Fruit fly (Drosophila melanogaster): ENCODE data around the gene mtgo.

mtgo gene

DNA sequence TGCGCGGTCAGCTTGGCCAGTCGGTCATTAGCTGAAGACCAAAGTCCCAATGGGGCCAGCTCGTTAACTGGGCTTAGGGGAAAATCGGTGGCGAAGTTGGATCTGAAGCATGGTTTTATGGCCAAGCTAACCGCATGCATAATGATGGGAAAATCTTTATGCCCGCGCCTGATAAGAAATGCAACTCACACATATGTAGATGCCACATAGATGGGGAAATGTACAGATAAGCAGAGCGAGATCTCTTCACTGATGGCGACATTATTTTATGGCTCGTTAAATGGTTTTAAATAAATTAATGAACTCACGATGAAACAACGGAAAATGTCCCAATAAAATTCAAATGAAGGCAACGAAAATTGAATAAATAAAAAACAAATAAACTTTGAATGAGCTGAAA is 167.1 kb downstream of the mtgo start:
- no peak for TF ChIP-seq usp (GFP tag; optimal IDR thresholded peaks at IDR 0.05)
- no peak for TF ChIP-seq Dfd (GFP tag; optimal IDR thresholded peaks at IDR 0.05)
- no peak for TF ChIP-seq Abd-B (GFP tag; optimal IDR thresholded peaks at IDR 0.05)
- TF ChIP-seq brk (GFP tag; optimal IDR thresholded peaks at IDR 0.05), result no peak
- no peak for TF ChIP-seq fru (GFP tag; optimal IDR thresholded peaks at IDR 0.05)
- TF ChIP-seq Myc (optimal IDR thresholded peaks at IDR 0.05), result no peak
- TF ChIP-seq lola (GFP tag; optimal IDR thresholded peaks at IDR 0.05), result no peak
- TF ChIP-seq woc (GFP tag; optimal IDR thresholded peaks at IDR 0.05), result no peak
- TF ChIP-seq jim (GFP tag; optimal IDR thresholded peaks at IDR 0.05), result no peak
- no peak for TF ChIP-seq pan (optimal IDR thresholded peaks at IDR 0.05)
- TF ChIP-seq Hnf4 (GFP tag; optimal IDR thresholded peaks at IDR 0.05), result no peak
- no peak for TF ChIP-seq HLH106 (tag; optimal IDR thresholded peaks at IDR 0.05)
- no peak for TF ChIP-seq GATAd (GFP tag; optimal IDR thresholded peaks at IDR 0.05)
- TF ChIP-seq dsf (GFP tag; optimal IDR thresholded peaks at IDR 0.05; ENCODE audit: borderline replicate concordance), result no peak

All from whole organism, wandering third instar larva.